Worm (Caenorhabditis elegans) whole organism, L4/young adult: ENCODE data around the gene C47D12.5.

Experiments used
- W03F9.2 ChIP-seq: fragments of 150-350 bp; optimal IDR thresholded peaks from 2 replicates; lab custom pipeline; 2014; ENCODE audit warnings: missing biosample characterization, missing genetic modification characterization
- him-1 ChIP-seq: sonication (generic microtip); optimal IDR thresholded peaks from 2 replicates; lab custom pipeline; 2016; ENCODE audit warnings: missing genotype, missing genetic modification reagents, missing genetic modification characterization, missing compliant biosample characterization

ce11 chrII:11714728-11715127, 29.7 kb upstream of the C47D12.5 start:
- TF ChIP-seq W03F9.2 (no peak), him-1 (no peak)
